Fruit fly (Drosophila melanogaster): ENCODE measurements around the gene CG12091.
A peak's percentile ranks its signal among the peaks of the same experiment; 100 is the strongest.

CG12091 gene

DNA sequence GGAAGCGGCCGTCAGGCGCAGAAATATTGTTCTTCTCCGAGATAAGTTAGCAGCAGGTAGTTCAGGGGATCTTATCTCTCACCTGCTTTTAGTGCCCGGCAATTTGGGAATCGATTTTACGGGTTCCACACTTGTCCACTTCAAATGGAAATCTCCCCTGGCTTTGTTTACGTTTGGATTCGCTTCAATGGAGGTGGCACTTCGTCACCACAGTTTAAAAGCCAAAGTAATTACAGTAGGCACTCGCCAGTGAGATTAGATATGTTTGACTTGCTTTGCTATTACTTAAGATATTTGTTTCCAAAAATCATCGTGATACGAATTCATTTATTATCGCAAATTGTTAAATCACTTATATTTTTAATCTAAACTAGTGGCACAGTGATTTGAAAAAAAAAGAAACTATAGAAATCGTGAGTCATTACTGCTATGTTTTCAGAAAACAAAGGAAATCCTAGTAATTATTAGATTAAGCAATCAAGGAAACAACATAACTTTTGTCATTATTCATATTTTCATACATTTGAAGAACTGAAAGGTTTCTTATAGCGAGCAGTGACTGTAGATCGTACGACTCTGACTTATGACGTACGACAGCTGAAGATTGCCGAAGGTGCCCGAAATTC lies 11.8 kb upstream of the CG12091 start (continued):
- TF ChIP-seq CG4617 (GFP tag; optimal IDR thresholded peaks at IDR 0.05; ENCODE audit: borderline replicate concordance) (no peak), tx (GFP tag; optimal IDR thresholded peaks at IDR 0.05) (peak; percentile 41), Hand (GFP tag; optimal IDR thresholded peaks at IDR 0.05) (peak; percentile 67), Dbx (GFP tag; IDR thresholded peaks at IDR 0.05) (peak; percentile 43; the same call in 1 of the 3 replicates), tio (GFP tag; optimal IDR thresholded peaks at IDR 0.05) (no peak), otp (GFP tag; IDR thresholded peaks at IDR 0.05) (no peak), CG4707 (GFP tag; optimal IDR thresholded peaks at IDR 0.05) (no peak), Opbp (GFP tag; IDR thresholded peaks at IDR 0.05; ENCODE audit: partially characterized antibody) (no peak), CG14014 (GFP tag; IDR thresholded peaks at IDR 0.05) (peak; percentile 55; the same call in 1 of the 2 replicates), seq (GFP tag; IDR thresholded peaks at IDR 0.05) (no peak; the same call in 1 of the 2 replicates), NC2α (GFP tag; optimal IDR thresholded peaks at IDR 0.05) (no peak), MTF-1 (GFP tag; optimal IDR thresholded peaks at IDR 0.05; ENCODE audit: borderline replicate concordance) (peak; percentile 21), Ravus (GFP tag; IDR thresholded peaks at IDR 0.05) (0 out of 2 replicates have a peak, but pooled peaks have one; percentile 0), pum (GFP tag; optimal IDR thresholded peaks at IDR 0.05) (peak; percentile 24), CG6813 (GFP tag; optimal IDR thresholded peaks at IDR 0.05) (peak; percentile 32), PHDP (tag; optimal IDR thresholded peaks at IDR 0.05) (peak; percentile 56), vfl (GFP tag; optimal IDR thresholded peaks at IDR 0.05) (no peak), ssp (GFP tag; IDR thresholded peaks at IDR 0.05) (0 out of 2 replicates have a peak, but pooled peaks have one; percentile 12), hth (optimal IDR thresholded peaks at IDR 0.05) (no peak), Taf1 (GFP tag; IDR thresholded peaks at IDR 0.05) (peak; percentile 17; the same call in 1 of the 2 replicates), Dip3 (GFP tag; optimal IDR thresholded peaks at IDR 0.05) (peak; percentile 65), CG8478 (optimal IDR thresholded peaks at IDR 0.05) (no peak), lilli (GFP tag; optimal IDR thresholded peaks at IDR 0.05) (peak; percentile 77), Dek (tag; optimal IDR thresholded peaks at IDR 0.05) (peak; percentile 70), Side (GFP tag; optimal IDR thresholded peaks at IDR 0.05) (peak; percentile 29), onecut (GFP tag; IDR thresholded peaks at IDR 0.05) (no peak), Sry-β (GFP tag; optimal IDR thresholded peaks at IDR 0.05) (no peak), HLH54F (GFP tag; optimal IDR thresholded peaks at IDR 0.05) (peak; percentile 50), CG8924 (tag; optimal IDR thresholded peaks at IDR 0.05) (peak; percentile 76), ab (GFP tag; optimal IDR thresholded peaks at IDR 0.05) (no peak), wek (GFP tag; optimal IDR thresholded peaks at IDR 0.05) (no peak), CG6689 (GFP tag; IDR thresholded peaks at IDR 0.05) (peak; percentile 38; the same call in 1 of the 2 replicates), CG12744 (GFP tag; optimal IDR thresholded peaks at IDR 0.05) (no peak), caup (GFP tag; optimal IDR thresholded peaks at IDR 0.05; ENCODE audit: severe bottlenecking) (peak; percentile 48), tap (tag; optimal IDR thresholded peaks at IDR 0.05) (peak; percentile 38), ATbp (GFP tag; optimal IDR thresholded peaks at IDR 0.05) (no peak), CG1529 (GFP tag; optimal IDR thresholded peaks at IDR 0.05) (no peak), bab2 (GFP tag; optimal IDR thresholded peaks at IDR 0.05) (peak; percentile 14), zfh2 (GFP tag; optimal IDR thresholded peaks at IDR 0.05) (peak; percentile 69), ERR (GFP tag; optimal IDR thresholded peaks at IDR 0.05) (peak; percentile 19), grau (tag; optimal IDR thresholded peaks at IDR 0.05) (peak; percentile 95), stc (GFP tag; IDR thresholded peaks at IDR 0.05) (no peak), gfzf (GFP tag; optimal IDR thresholded peaks at IDR 0.05) (no peak), crp (GFP tag; optimal IDR thresholded peaks at IDR 0.05) (no peak), vvl (GFP tag; IDR thresholded peaks at IDR 0.05) (no peak), Sox100B (GFP tag; optimal IDR thresholded peaks at IDR 0.05) (peak; percentile 74), br (optimal IDR thresholded peaks at IDR 0.05) (no peak), gt (GFP tag; IDR thresholded peaks at IDR 0.05) (no peak), Myb (GFP tag; optimal IDR thresholded peaks at IDR 0.05) (peak; percentile 27), stwl (tag; optimal IDR thresholded peaks at IDR 0.05) (no peak), Bgb (GFP tag; IDR thresholded peaks at IDR 0.05; ENCODE audit: partially characterized antibody) (no peak)
